Worm (Caenorhabditis elegans): ENCODE results near the gene Y53C12A.8.

DNA sequence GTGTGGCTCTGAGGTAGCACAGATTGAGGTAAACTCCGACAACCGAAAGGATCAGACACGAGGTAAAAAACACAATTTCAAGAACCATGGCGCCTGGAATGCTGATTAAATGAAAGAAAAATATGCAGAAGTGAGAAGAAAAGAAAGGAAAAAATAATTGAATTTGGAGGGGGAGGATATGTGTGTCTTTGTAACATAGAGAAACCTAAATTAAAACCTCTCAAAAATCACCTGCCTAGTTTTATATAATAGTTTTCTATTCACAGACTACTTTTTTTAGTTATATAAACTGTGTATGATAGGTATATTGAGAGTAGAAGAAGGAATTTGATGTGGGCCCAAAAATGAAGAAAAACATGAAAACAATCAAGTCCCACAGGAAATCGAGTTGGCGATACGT is 34.7 kb downstream of the Y53C12A.8 start, which contains the start of gene ZK1320.5:
- TF ChIP-seq nhr-11 (tag; optimal IDR thresholded peaks at IDR 0.05) = no peak
- TF ChIP-seq ceh-30 (tag; optimal IDR thresholded peaks at IDR 0.05) = no peak

Data from whole organism, late embryonic.